Worm (Caenorhabditis elegans) whole organism, L4 larva: ENCODE results near the gene him-3.
A peak's percentile ranks its signal among the peaks of the same experiment; 100 is the strongest.

Source experiments
- D1046.2 ChIP-seq: fragments of 200-800 bp; sonication (Bioruptor generic); IDR thresholded peaks from 2 replicates; pipeline ENCODE4 v1.3.6; 2022; ENCODE audit warnings: missing genetic modification characterization, missing compliant biosample characterization
- F10B5.3 ChIP-seq: sonication (generic microtip); optimal IDR thresholded peaks from 2 replicates; lab custom pipeline; 2016; ENCODE audit warnings: mild to moderate bottlenecking, missing genetic modification characterization, missing compliant biosample characterization
- F26F4.8 ChIP-seq: fragments of 200-800 bp; sonication (Bioruptor generic); conservative IDR thresholded peaks from 2 replicates; pipeline ENCODE4 v1.3.6; 2022; ENCODE audit warnings: missing genetic modification characterization, missing compliant biosample characterization
- F49E8.2 ChIP-seq: sonication (generic microtip); optimal IDR thresholded peaks from 2 replicates; lab custom pipeline; 2016; ENCODE audit warnings: missing compliant biosample characterization, mild to moderate bottlenecking, missing genetic modification characterization, borderline replicate concordance
- Y48G9A.11 ChIP-seq: fragments of 200-800 bp; sonication (Bioruptor generic); IDR thresholded peaks from 2 replicates; pipeline ENCODE4 v1.3.6; 2022; ENCODE audit warnings: missing genetic modification reagents, missing genetic modification characterization, missing compliant biosample characterization
- aha-1 ChIP-seq: fragments of 150-350 bp; peaks from one replicate; lab custom pipeline; 2014; ENCODE audit warnings: missing biosample characterization, missing genetic modification characterization
- arid-1 ChIP-seq: fragments of 200-800 bp; sonication (Bioruptor generic); conservative IDR thresholded peaks from 2 replicates; pipeline ENCODE4 v1.3.6; 2022; ENCODE audit warnings: missing genetic modification reagents, missing genetic modification characterization, missing compliant biosample characterization
- ceh-44 ChIP-seq: fragments of 200-800 bp; sonication (Bioruptor generic); IDR thresholded peaks from 2 replicates; pipeline ENCODE4 v1.3.6; 2022; ENCODE audit warnings: missing genetic modification reagents, missing genetic modification characterization, missing compliant biosample characterization
- ces-1 ChIP-seq: fragments of 150-350 bp; sonication (generic microtip); optimal IDR thresholded peaks from 4 replicates; lab custom pipeline; 2014; ENCODE audit warnings: missing biosample characterization, missing genetic modification reagents, missing genetic modification characterization
- ctbp-1 ChIP-seq: fragments of 200-800 bp; sonication (Bioruptor generic); IDR thresholded peaks from 2 replicates; pipeline ENCODE4 v1.3.6; 2022; ENCODE audit warnings: missing genetic modification reagents, missing genetic modification characterization, missing compliant biosample characterization
- daf-12 ChIP-seq: fragments of 150-350 bp; optimal IDR thresholded peaks from 2 replicates; lab custom pipeline; 2014; ENCODE audit warnings: missing biosample characterization, missing genetic modification reagents, missing genetic modification characterization
- daf-8 ChIP-seq: fragments of 200-800 bp; sonication (Bioruptor generic); IDR thresholded peaks from 2 replicates; pipeline ENCODE4 v1.3.6; 2022; ENCODE audit warnings: missing genetic modification characterization, missing compliant biosample characterization
- dmd-9 ChIP-seq: fragments of 200-800 bp; sonication (Bioruptor generic); IDR thresholded peaks from 2 replicates; pipeline ENCODE4 v1.3.6; 2022; ENCODE audit warnings: missing genetic modification reagents, missing genetic modification characterization, missing compliant biosample characterization
- duxl-1 ChIP-seq: sonication (generic microtip); optimal IDR thresholded peaks from 2 replicates; lab custom pipeline; 2016; ENCODE audit warnings: mild to moderate bottlenecking, missing genetic modification characterization, moderate library complexity, missing compliant biosample characterization; ENCODE audit not compliant: poor library complexity
- dve-1 ChIP-seq: sonication (generic microtip); optimal IDR thresholded peaks from 2 replicates; lab custom pipeline; 2017; ENCODE audit warnings: antibody characterized with exemption, mild to moderate bottlenecking, missing genetic modification characterization, missing compliant biosample characterization; ENCODE audit not compliant: insufficient read depth
- egl-43 ChIP-seq: fragments of 200-800 bp; sonication (Bioruptor generic); IDR thresholded peaks from 2 replicates; pipeline ENCODE4 v1.3.6; 2022; ENCODE audit warnings: missing genetic modification reagents, missing genetic modification characterization, missing compliant biosample characterization
- hlh-30 ChIP-seq: sonication (generic microtip); optimal IDR thresholded peaks from 2 replicates; lab custom pipeline; 2017; ENCODE audit warnings: antibody characterized with exemption, mild to moderate bottlenecking, missing genetic modification characterization, missing compliant biosample characterization; ENCODE audit not compliant: insufficient read depth
- hmg-1.1 ChIP-seq: fragments of 200-800 bp; sonication (Bioruptor generic); IDR thresholded peaks from 2 replicates; pipeline ENCODE4 v1.3.6; 2022; ENCODE audit warnings: missing genetic modification reagents, missing genetic modification characterization, missing compliant biosample characterization
- lin-1 ChIP-seq: fragments of 200-800 bp; sonication (Bioruptor generic); IDR thresholded peaks from 2 replicates; pipeline ENCODE4 v1.3.6; 2022; ENCODE audit warnings: missing genetic modification reagents, missing genetic modification characterization, missing compliant biosample characterization
- lin-13 ChIP-seq: fragments of 150-350 bp; optimal IDR thresholded peaks from 2 replicates; lab custom pipeline; 2014; ENCODE audit warnings: missing biosample characterization, missing genetic modification reagents, missing genetic modification characterization
- madf-5 ChIP-seq, 2 experiments: fragments of 200-800 bp; sonication (Bioruptor generic); IDR thresholded peaks; 2 replicates each; pipeline ENCODE4 v1.3.6; 2022; ENCODE audit warnings: missing compliant biosample characterization in 2 of 2, missing genetic modification characterization in 2 of 2
- mdl-1 ChIP-seq, 2 experiments: fragments of 150-350 bp in 1 of 2; sonication (generic microtip) in 1 of 2; optimal IDR thresholded peaks; 2 replicates each; lab custom pipeline; 2014 to 2017; ENCODE audit warnings: missing biosample characterization in 2 of 2, missing genetic modification characterization in 2 of 2
- mdt-29 ChIP-seq: fragments of 200-800 bp; sonication (Bioruptor generic); IDR thresholded peaks from 2 replicates; pipeline ENCODE4 v1.3.6; 2022; ENCODE audit warnings: missing genetic modification reagents, missing genetic modification characterization, missing compliant biosample characterization
- mxl-3 ChIP-seq: fragments of 200-800 bp; sonication (Bioruptor generic); optimal IDR thresholded peaks from 2 replicates; lab custom pipeline; 2018; ENCODE audit warnings: mild to moderate bottlenecking, missing genetic modification characterization, missing compliant biosample characterization
- nhr-102 ChIP-seq: sonication (generic microtip); optimal IDR thresholded peaks from 2 replicates; lab custom pipeline; 2016; ENCODE audit warnings: mild to moderate bottlenecking, missing genetic modification characterization, moderate library complexity, missing compliant biosample characterization
- nhr-41 ChIP-seq: fragments of 200-800 bp; sonication (Bioruptor generic); IDR thresholded peaks from 2 replicates; pipeline ENCODE4 v1.3.6; 2022; ENCODE audit warnings: missing genetic modification reagents, missing genetic modification characterization, missing compliant biosample characterization
- set-16 ChIP-seq: fragments of 200-800 bp; sonication (Bioruptor generic); IDR thresholded peaks from 2 replicates; pipeline ENCODE4 v1.3.6; 2022; ENCODE audit warnings: missing genetic modification reagents, missing genetic modification characterization, missing compliant biosample characterization
- snpc-1.2 ChIP-seq: fragments of 200-800 bp; sonication (Bioruptor generic); IDR thresholded peaks from 2 replicates; pipeline ENCODE4 v1.3.6; 2022; ENCODE audit warnings: missing genetic modification reagents, missing genetic modification characterization, missing compliant biosample characterization
- snpc-4 ChIP-seq: fragments of 150-350 bp; optimal IDR thresholded peaks from 2 replicates; lab custom pipeline; 2014; ENCODE audit warnings: missing biosample characterization, missing genetic modification characterization
- spr-1 ChIP-seq: sonication (generic microtip); optimal IDR thresholded peaks from 2 replicates; lab custom pipeline; 2016; ENCODE audit warnings: mild to moderate bottlenecking, missing genetic modification characterization, missing compliant biosample characterization
- unc-39 ChIP-seq: sonication (generic microtip); optimal IDR thresholded peaks from 2 replicates; lab custom pipeline; 2017; ENCODE audit warnings: missing biosample characterization, missing genetic modification characterization
- unc-62 ChIP-seq, 3 experiments: fragments of 150-350 bp in 1 of 3; sonication (generic microtip); optimal IDR thresholded peaks in 2 of 3; peaks in 1 of 3; 1 replicate in 1 of 3; 2 replicates in 2 of 3; lab custom pipeline; 2014 to 2017; ENCODE audit warnings: missing biosample characterization in 3 of 3, missing genetic modification characterization in 3 of 3, missing genetic modification reagents in 3 of 3, missing genotype in 1 of 3
- ztf-11 ChIP-seq: fragments of 150-350 bp; optimal IDR thresholded peaks from 2 replicates; lab custom pipeline; 2014; ENCODE audit warnings: missing biosample characterization, missing genetic modification characterization

Gene him-3

ce11 chrIV:6974162-6974938, 3.0 kb upstream of the him-3 start:
- peak; percentile 50 for TF ChIP-seq F49E8.2 (tag; lab: Kevin White, UChicago)
- peak; percentile 55; the same call in 1 of the 2 replicates for TF ChIP-seq Y48G9A.11 (GFP tag; lab: Robert Waterston, UW)
- TF ChIP-seq lin-13 (GFP tag; lab: Kevin White, UChicago): no peak
- TF ChIP-seq set-16 (GFP tag; lab: Robert Waterston, UW): peak; percentile 91; the same call in 1 of the 2 replicates
- peak in 1 of 2 experiments; percentile 7 for TF ChIP-seq unc-62 (GFP tag; optimal IDR thresholded peaks at IDR 0.05 in 1 of 2; lab: Kevin White, UChicago)
- no peak for TF ChIP-seq unc-62 (tag; optimal IDR thresholded peaks at IDR 0.05; lab: Kevin White, UChicago)
- TF ChIP-seq hmg-1.1 (GFP tag; lab: Robert Waterston, UW): no peak
- TF ChIP-seq D1046.2 (GFP tag; lab: Robert Waterston, UW): peak; percentile 38; the same call in 1 of the 2 replicates
- no peak for TF ChIP-seq lin-1 (GFP tag; lab: Robert Waterston, UW)
- 0 out of 2 replicates have a peak, but pooled peaks have one; percentile 16 for TF ChIP-seq F26F4.8 (GFP tag; lab: Robert Waterston, UW)
- TF ChIP-seq arid-1: peak; percentile 56; the same call in 1 of the 2 replicates
- 0 out of 2 replicates have a peak, but pooled peaks have one; percentile 13 for TF ChIP-seq ctbp-1 (GFP tag; lab: Robert Waterston, UW)
- peak; percentile 93 for TF ChIP-seq snpc-1.2 (GFP tag; lab: Robert Waterston, UW)

ce11 chrIV:6978625-6979024, 1.3 kb downstream of the him-3 start:
- TF ChIP-seq egl-43 (no peak), snpc-1.2 (GFP tag; lab: Robert Waterston, UW) (peak; percentile 61; the same call in 1 of the 2 replicates)

- TF ChIP-seq aha-1 (tag; lab: Kevin White, UChicago) (peak; percentile 58), dve-1 (tag; lab: Kevin White, UChicago) (no peak), mdl-1 (tag; optimal IDR thresholded peaks at IDR 0.05; lab: Kevin White, UChicago) (no peak)
These were observed 7.4 kb downstream of the him-3 start for ce11 chrIV:6984449-6985380.

- TF ChIP-seq nhr-102 (tag; lab: Kevin White, UChicago) (no peak), ztf-11 (no peak), dve-1 (tag; lab: Kevin White, UChicago) (no peak), snpc-4 (tag; lab: Kevin White, UChicago) (no peak), unc-39 (tag; lab: Kevin White, UChicago) (no peak), snpc-1.2 (GFP tag; lab: Robert Waterston, UW) (no peak), F10B5.3 (tag; lab: Kevin White, UChicago) (no peak), mdt-29 (GFP tag; lab: Robert Waterston, UW) (no peak), mxl-3 (GFP tag; lab: Kevin White, UChicago) (no peak), hlh-30 (no peak), spr-1 (tag; lab: Kevin White, UChicago) (no peak), ceh-44 (no peak), dmd-9 (GFP tag; lab: Robert Waterston, UW) (no peak), duxl-1 (tag; lab: Kevin White, UChicago) (no peak), nhr-41 (no peak), daf-12 (tag; lab: Kevin White, UChicago) (no peak), madf-5 (GFP tag; IDR thresholded peaks at IDR 0.05; lab: Robert Waterston, UW) (no peak), ces-1 (GFP tag; lab: Kevin White, UChicago) (no peak), daf-8 (no peak)
These were observed 9.5 kb downstream of the him-3 start, which contains the start of gene prkl-1 for ce11 chrIV:6986835-6987234. prkl-1 (minus strand) TSS chrIV:6986935.
